Worm (Caenorhabditis elegans) whole organism, early embryonic: ENCODE results near the gene F22E5.23.

Experiments used
- B0310.2 ChIP-seq: sonication (generic microtip); optimal IDR thresholded peaks from 2 replicates; lab custom pipeline; 2016; ENCODE audit warnings: mild to moderate bottlenecking, missing genetic modification characterization, missing compliant biosample characterization
- F13C5.2 ChIP-seq: sonication (generic microtip); optimal IDR thresholded peaks from 2 replicates; lab custom pipeline; 2017; ENCODE audit warnings: mild to moderate bottlenecking, missing genetic modification characterization, inconsistent platforms, missing compliant biosample characterization
- aly-1 ChIP-seq: sonication (generic microtip); optimal IDR thresholded peaks from 2 replicates; lab custom pipeline; 2016; ENCODE audit warnings: missing genetic modification characterization, missing compliant biosample characterization
- ama-1 ChIP-seq: fragments of 150-350 bp; optimal IDR thresholded peaks from 2 replicates; lab custom pipeline; 2014
- ceh-36 ChIP-seq: sonication (generic microtip); optimal IDR thresholded peaks from 2 replicates; lab custom pipeline; 2016; ENCODE audit warnings: missing genetic modification characterization, inconsistent platforms, missing compliant biosample characterization
- flt-1 ChIP-seq: fragments of 200-800 bp; sonication (Bioruptor generic); IDR thresholded peaks from 2 replicates; pipeline ENCODE4 v1.3.6; 2022; ENCODE audit warnings: missing genetic modification characterization, missing compliant biosample characterization
- pes-1 ChIP-seq: fragments of 200-800 bp; sonication (Bioruptor generic); IDR thresholded peaks from 2 replicates; pipeline ENCODE4 v1.3.6; 2022; ENCODE audit warnings: missing genetic modification reagents, missing genetic modification characterization, missing compliant biosample characterization
- scrt-1 ChIP-seq: fragments of 200-800 bp; sonication (Bioruptor generic); IDR thresholded peaks from 2 replicates; pipeline ENCODE4 v1.3.6; 2022; ENCODE audit warnings: missing genetic modification characterization, missing compliant biosample characterization
- tbx-37 ChIP-seq: fragments of 200-800 bp; sonication (Bioruptor generic); conservative IDR thresholded peaks from 2 replicates; pipeline ENCODE4 v1.3.6; 2022; ENCODE audit warnings: missing genetic modification reagents, missing genetic modification characterization, missing compliant biosample characterization

- TF ChIP-seq tbx-37 (GFP tag; lab: Robert Waterston, UW) (no peak), ceh-36 (tag; lab: Kevin White, UChicago) (no peak), flt-1 (no peak), F13C5.2 (no peak), pes-1 (GFP tag; lab: Robert Waterston, UW) (no peak), ama-1 (lab: Kevin White, UChicago) (no peak), scrt-1 (GFP tag; lab: Robert Waterston, UW) (no peak), aly-1 (tag; lab: Kevin White, UChicago) (no peak), B0310.2 (tag; lab: Kevin White, UChicago) (no peak)
These were observed 46.0 kb downstream of the F22E5.23 start, which contains the start of the genes sup-9 and nspf-1 for ce11 chrII:2686985-2687675.
